Fruit fly (Drosophila melanogaster): ENCODE data around the gene CG31174.

The CG31174 gene

DNA sequence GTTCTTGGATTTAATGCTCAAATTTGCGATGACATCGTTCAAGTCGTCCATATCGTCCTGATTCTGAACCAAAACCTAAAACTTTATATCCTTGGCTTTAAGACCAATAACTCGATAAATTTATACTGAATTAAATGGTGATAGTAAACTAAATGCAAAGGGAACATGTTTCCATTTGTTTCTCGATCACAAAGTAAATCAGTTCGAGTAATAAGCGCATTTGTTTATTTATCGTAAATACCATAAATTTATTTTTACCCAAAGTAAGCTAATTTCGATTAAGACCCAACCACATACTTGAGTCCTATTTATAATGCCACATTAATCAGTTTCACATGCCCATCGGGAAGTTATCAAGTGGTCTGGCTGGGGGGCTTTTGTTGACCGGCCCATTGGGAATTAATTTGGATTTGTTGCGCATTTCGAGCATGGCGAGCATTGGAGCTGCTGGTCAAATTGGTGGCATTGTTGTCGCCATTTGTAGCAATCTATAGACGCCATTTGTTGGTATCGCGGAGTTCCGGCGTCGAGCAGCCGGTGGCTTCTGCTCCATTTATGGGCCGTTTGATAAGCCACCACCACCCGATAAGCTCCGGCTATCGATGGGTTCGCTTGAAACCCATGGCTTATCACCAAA, at the start of gene CG31174:
TSS of gene CG31174 (minus strand) at position 51 of the 637 bp plus-strand sequence.
- TF ChIP-seq CTCF (optimal IDR thresholded peaks at IDR 0.05) = no peak
- no peak for TF ChIP-seq CG8478 (optimal IDR thresholded peaks at IDR 0.05)

DNA sequence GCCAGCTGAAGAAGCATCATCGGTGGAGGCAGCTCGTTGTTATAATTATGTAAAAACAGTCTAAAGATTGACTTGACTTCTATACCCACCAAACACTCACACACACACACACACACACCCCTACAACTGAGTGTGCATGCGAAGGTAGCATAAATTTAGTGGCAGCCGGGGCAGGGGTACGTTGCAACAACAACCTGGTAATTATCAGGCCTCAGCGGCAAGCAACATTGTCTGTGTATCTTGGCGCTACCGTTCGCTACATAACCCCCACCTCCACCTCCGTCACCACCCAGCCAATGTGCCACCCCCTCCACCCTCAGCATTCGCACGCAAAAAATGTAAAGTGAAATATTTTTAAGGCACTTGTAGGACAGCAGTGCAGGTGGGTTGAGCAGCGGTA, 47.7 kb upstream of the CG31174 start:
- no peak for TF ChIP-seq CG8478 (optimal IDR thresholded peaks at IDR 0.05)
- no peak for TF ChIP-seq CTCF (optimal IDR thresholded peaks at IDR 0.05)

dm6 chr3R:21913447-21913846, 44.1 kb upstream of the CG31174 start, which contains the start of gene Qsox2:
Gene Qsox2 (plus strand): TSS chr3R:21913747.
- TF ChIP-seq CG8478 (optimal IDR thresholded peaks at IDR 0.05) (no peak), CTCF (optimal IDR thresholded peaks at IDR 0.05) (no peak)

- TF ChIP-seq CTCF (optimal IDR thresholded peaks at IDR 0.05) (no peak), CG8478 (optimal IDR thresholded peaks at IDR 0.05) (no peak)
These were observed 42.2 kb upstream of the CG31174 start, which contains the start of gene Qsox3 for dm6 chr3R:21911516-21911915. Gene Qsox3 (plus strand): TSS chr3R:21911816.

dm6 chr3R:21906867-21907266, 37.6 kb upstream of the CG31174 start:
- TF ChIP-seq CTCF (optimal IDR thresholded peaks at IDR 0.05) (no peak), CG8478 (optimal IDR thresholded peaks at IDR 0.05) (no peak)

DNA sequence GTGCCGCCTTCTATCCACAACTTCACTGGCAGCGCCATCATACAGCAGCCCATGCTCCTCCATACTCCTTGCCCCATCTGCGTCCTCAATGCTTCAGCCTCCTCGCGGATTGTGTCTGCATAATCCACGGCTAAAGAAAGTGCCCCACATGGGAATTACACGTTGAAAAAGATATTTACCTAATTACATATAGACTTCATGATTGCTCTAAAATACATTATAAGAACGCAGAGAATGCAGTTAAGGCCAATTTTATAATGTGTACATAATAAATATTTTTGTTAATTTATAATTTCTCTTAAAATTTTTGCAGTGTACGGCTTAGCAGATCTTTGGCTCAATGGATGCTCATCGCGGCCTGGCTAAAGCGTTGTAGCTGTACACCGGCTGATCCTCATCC, 36.3 kb upstream of the CG31174 start:
- no peak for TF ChIP-seq CG8478 (optimal IDR thresholded peaks at IDR 0.05)
- no peak for TF ChIP-seq CTCF (optimal IDR thresholded peaks at IDR 0.05)

dm6 chr3R:21904345-21904744, 35.0 kb upstream of the CG31174 start:
- TF ChIP-seq CTCF (optimal IDR thresholded peaks at IDR 0.05) = no peak
- no peak for TF ChIP-seq CG8478 (optimal IDR thresholded peaks at IDR 0.05)

dm6 chr3R:21899170-21899575, 29.9 kb upstream of the CG31174 start:
- TF ChIP-seq CG8478 (optimal IDR thresholded peaks at IDR 0.05) (no peak), CTCF (optimal IDR thresholded peaks at IDR 0.05) (no peak)

- TF ChIP-seq CG8478 (optimal IDR thresholded peaks at IDR 0.05) (no peak), CTCF (optimal IDR thresholded peaks at IDR 0.05) (no peak)
These were observed 29.4 kb upstream of the CG31174 start for dm6 chr3R:21898758-21899157.

DNA sequence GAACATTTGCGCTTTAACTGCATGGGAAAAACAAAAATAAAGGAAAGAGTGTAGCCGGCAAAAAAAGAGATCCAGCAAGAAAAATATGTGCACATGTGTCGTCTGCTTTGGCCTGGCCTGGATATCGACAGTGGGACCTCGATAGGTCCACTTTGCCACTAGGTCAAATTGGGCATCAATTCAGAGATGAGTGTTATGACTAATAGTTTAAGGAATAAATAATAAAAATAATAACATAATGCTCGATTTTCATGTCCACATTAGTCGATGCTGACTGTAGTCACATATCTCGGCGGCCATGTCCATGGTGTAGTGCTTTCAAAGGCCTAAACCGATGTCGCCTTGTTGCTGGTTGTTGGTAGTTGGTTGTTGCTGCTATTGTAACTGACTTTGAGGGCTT, 28.3 kb upstream of the CG31174 start:
- TF ChIP-seq CTCF (optimal IDR thresholded peaks at IDR 0.05) (no peak), CG8478 (optimal IDR thresholded peaks at IDR 0.05) (no peak)

dm6 chr3R:21895961-21896875, 26.9 kb upstream of the CG31174 start:
- TF ChIP-seq CTCF (optimal IDR thresholded peaks at IDR 0.05) (no peak), CG8478 (optimal IDR thresholded peaks at IDR 0.05) (no peak)

- TF ChIP-seq CG8478 (optimal IDR thresholded peaks at IDR 0.05) (no peak), CTCF (optimal IDR thresholded peaks at IDR 0.05) (no peak)
These were observed 24.6 kb upstream of the CG31174 start for dm6 chr3R:21893929-21894328.

- no peak for TF ChIP-seq CTCF (optimal IDR thresholded peaks at IDR 0.05)
- TF ChIP-seq CG8478 (optimal IDR thresholded peaks at IDR 0.05) = no peak
These were observed 23.1 kb upstream of the CG31174 start for dm6 chr3R:21892450-21892849.

dm6 chr3R:21890739-21891138, 21.4 kb upstream of the CG31174 start:
- TF ChIP-seq CTCF (optimal IDR thresholded peaks at IDR 0.05) (no peak), CG8478 (optimal IDR thresholded peaks at IDR 0.05) (no peak)

- TF ChIP-seq CG8478 (optimal IDR thresholded peaks at IDR 0.05) = no peak
- no peak for TF ChIP-seq CTCF (optimal IDR thresholded peaks at IDR 0.05)
These were observed 20.6 kb upstream of the CG31174 start for dm6 chr3R:21889945-21890344.
